Worm (Caenorhabditis elegans): Measurements from ENCODE around the gene ttr-26.

Gene ttr-26

ce11 chrV:18596240-18596639, 36.2 kb upstream of the ttr-26 start:
- TF ChIP-seq nhr-90 (tag; optimal IDR thresholded peaks at IDR 0.05) (no peak), Y53G8AR.9 (GFP tag; conservative IDR thresholded peaks at IDR 0.05) (no peak), aptf-3 (GFP tag; IDR thresholded peaks at IDR 0.05) (no peak), attf-3 (GFP tag; conservative IDR thresholded peaks at IDR 0.05) (no peak), lin-54 (GFP tag; optimal IDR thresholded peaks at IDR 0.05) (no peak), C17E4.6 (GFP tag; IDR thresholded peaks at IDR 0.05) (no peak), hmg-1.2 (GFP tag; IDR thresholded peaks at IDR 0.05) (no peak), Y53F4B.3 (GFP tag; IDR thresholded peaks at IDR 0.05) (no peak), die-1 (tag; optimal IDR thresholded peaks at IDR 0.05) (no peak)

- TF ChIP-seq ZK185.1 (tag; optimal IDR thresholded peaks at IDR 0.05; ENCODE audit: poor library complexity, severe bottlenecking): no peak
- TF ChIP-seq pha-4 (tag; optimal IDR thresholded peaks at IDR 0.05): no peak
- no peak for TF ChIP-seq akir-1 (GFP tag; optimal IDR thresholded peaks at IDR 0.05)
- TF ChIP-seq unc-62 (GFP tag; optimal IDR thresholded peaks at IDR 0.05): no peak
Observed at ce11 chrV:18592448-18592847, 32.4 kb upstream of the ttr-26 start, which contains the start of gene grdn-1. Gene grdn-1, plus strand, starts transcription at chrV:18592748.

ce11 chrV:18589585-18589984, 29.5 kb upstream of the ttr-26 start:
- TF ChIP-seq sdz-38 (tag; optimal IDR thresholded peaks at IDR 0.05) (no peak), rec-8 (tag; optimal IDR thresholded peaks at IDR 0.05) (no peak), die-1 (tag; optimal IDR thresholded peaks at IDR 0.05) (no peak), snpc-1.3 (tag; optimal IDR thresholded peaks at IDR 0.05; ENCODE audit: insufficient read depth) (no peak), unc-130 (GFP tag; optimal IDR thresholded peaks at IDR 0.05) (no peak), F37B4.10 (GFP tag; IDR thresholded peaks at IDR 0.05) (no peak), bed-2 (GFP tag; IDR thresholded peaks at IDR 0.05) (no peak), K12H6.12 (tag; optimal IDR thresholded peaks at IDR 0.05) (no peak), lir-1 (GFP tag; conservative IDR thresholded peaks at IDR 0.05) (no peak), ceh-79 (tag; optimal IDR thresholded peaks at IDR 0.05) (no peak), nhr-90 (tag; optimal IDR thresholded peaks at IDR 0.05) (no peak), let-607 (tag; optimal IDR thresholded peaks at IDR 0.05) (no peak), nfyb-1 (GFP tag; IDR thresholded peaks at IDR 0.05) (no peak), somi-1 (GFP tag; optimal IDR thresholded peaks at IDR 0.05) (no peak), tbx-9 (tag; optimal IDR thresholded peaks at IDR 0.05; ENCODE audit: borderline replicate concordance) (no peak), B0035.1 (tag; optimal IDR thresholded peaks at IDR 0.05) (no peak), pha-4 (tag; optimal IDR thresholded peaks at IDR 0.05) (no peak), rpc-1 (optimal IDR thresholded peaks at IDR 0.05) (no peak), rpc-1 (tag; optimal IDR thresholded peaks at IDR 0.05) (no peak), zim-3 (tag; optimal IDR thresholded peaks at IDR 0.05) (no peak)

- no peak for TF ChIP-seq Y95B8A.8 (GFP tag; IDR thresholded peaks at IDR 0.05)
- TF ChIP-seq xnd-1 (tag; optimal IDR thresholded peaks at IDR 0.05): no peak
- TF ChIP-seq nfya-2 (GFP tag; IDR thresholded peaks at IDR 0.05): no peak
- no peak for TF ChIP-seq lin-26 (GFP tag; IDR thresholded peaks at IDR 0.05)
- TF ChIP-seq zfh-2 (GFP tag; conservative IDR thresholded peaks at IDR 0.05): no peak
- TF ChIP-seq ztf-25 (GFP tag; IDR thresholded peaks at IDR 0.05): no peak
- TF ChIP-seq akir-1 (GFP tag; optimal IDR thresholded peaks at IDR 0.05): no peak
- no peak for TF ChIP-seq lin-35 (GFP tag; optimal IDR thresholded peaks at IDR 0.05)
- no peak for TF ChIP-seq ztf-22 (GFP tag; optimal IDR thresholded peaks at IDR 0.05)
- TF ChIP-seq ekl-4 (GFP tag; IDR thresholded peaks at IDR 0.05): no peak
- TF ChIP-seq madf-6 (GFP tag; IDR thresholded peaks at IDR 0.05): no peak
- TF ChIP-seq F33H1.4 (GFP tag; IDR thresholded peaks at IDR 0.05): no peak
- TF ChIP-seq madf-3 (GFP tag; IDR thresholded peaks at IDR 0.05): no peak
- no peak for TF ChIP-seq lin-40 (tag; optimal IDR thresholded peaks at IDR 0.05)
- no peak for TF ChIP-seq ceh-58 (GFP tag; IDR thresholded peaks at IDR 0.05)
- no peak for TF ChIP-seq lin-54 (GFP tag; optimal IDR thresholded peaks at IDR 0.05)
- no peak for TF ChIP-seq nhr-27 (tag; optimal IDR thresholded peaks at IDR 0.05)
Observed at ce11 chrV:18587936-18588335, 27.8 kb upstream of the ttr-26 start.
